Worm (Caenorhabditis elegans): ENCODE results near the gene umps-1.

Gene umps-1

DNA sequence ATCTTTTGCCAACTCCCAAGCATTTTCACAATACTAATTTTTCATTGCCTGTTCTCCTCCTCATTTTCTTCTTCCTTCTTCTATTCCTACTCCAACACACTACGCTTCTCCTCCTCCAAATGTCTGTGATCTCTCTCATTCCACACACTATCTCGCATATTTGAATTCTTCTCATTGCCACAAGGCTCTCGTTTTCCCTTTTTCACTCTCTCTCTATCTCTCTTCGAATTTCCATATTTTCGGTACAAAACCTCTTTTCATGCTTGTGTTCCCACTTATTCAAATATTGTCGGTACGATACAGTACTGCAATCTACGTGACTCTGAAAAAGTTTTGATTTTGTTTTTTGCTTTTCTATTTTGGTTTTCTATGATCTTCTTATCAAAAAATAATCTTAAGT, 23.2 kb upstream of the umps-1 start:
- TF ChIP-seq ztf-23 (GFP tag; IDR thresholded peaks at IDR 0.05) (no peak), klf-2 (GFP tag; conservative IDR thresholded peaks at IDR 0.05) (no peak), med-1 (GFP tag; optimal IDR thresholded peaks at IDR 0.05; ENCODE audit: insufficient read depth) (no peak), flt-1 (GFP tag; IDR thresholded peaks at IDR 0.05) (no peak)

DNA sequence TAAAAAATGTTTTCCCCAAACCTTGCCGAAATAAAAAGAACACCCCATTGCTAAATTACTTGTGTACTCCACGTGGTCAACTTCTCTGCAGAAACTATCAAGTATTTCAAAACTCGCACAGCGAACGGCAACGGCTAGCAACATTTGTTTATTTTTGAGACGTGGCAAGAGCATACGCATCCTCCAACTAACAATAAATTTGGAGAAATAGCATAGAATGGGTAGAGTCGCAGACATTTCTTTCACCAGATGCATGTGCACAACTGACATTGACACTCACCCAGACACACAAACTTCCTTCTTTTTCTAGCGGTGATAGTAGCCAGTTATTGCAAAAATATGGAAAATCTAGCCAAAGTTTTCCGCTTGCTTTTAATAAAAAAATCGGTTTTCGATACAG, 22.2 kb upstream of the umps-1 start:
- TF ChIP-seq cog-1 (tag; optimal IDR thresholded peaks at IDR 0.05) (no peak), ztf-23 (GFP tag; IDR thresholded peaks at IDR 0.05) (no peak), T22C8.4 (GFP tag; IDR thresholded peaks at IDR 0.05) (no peak), ztf-29 (GFP tag; IDR thresholded peaks at IDR 0.05) (no peak), med-1 (GFP tag; optimal IDR thresholded peaks at IDR 0.05; ENCODE audit: insufficient read depth) (no peak), klf-2 (GFP tag; conservative IDR thresholded peaks at IDR 0.05) (no peak), ref-1 (GFP tag; conservative IDR thresholded peaks at IDR 0.05) (no peak), tab-1 (GFP tag; IDR thresholded peaks at IDR 0.05) (no peak), flt-1 (GFP tag; IDR thresholded peaks at IDR 0.05) (no peak)

DNA sequence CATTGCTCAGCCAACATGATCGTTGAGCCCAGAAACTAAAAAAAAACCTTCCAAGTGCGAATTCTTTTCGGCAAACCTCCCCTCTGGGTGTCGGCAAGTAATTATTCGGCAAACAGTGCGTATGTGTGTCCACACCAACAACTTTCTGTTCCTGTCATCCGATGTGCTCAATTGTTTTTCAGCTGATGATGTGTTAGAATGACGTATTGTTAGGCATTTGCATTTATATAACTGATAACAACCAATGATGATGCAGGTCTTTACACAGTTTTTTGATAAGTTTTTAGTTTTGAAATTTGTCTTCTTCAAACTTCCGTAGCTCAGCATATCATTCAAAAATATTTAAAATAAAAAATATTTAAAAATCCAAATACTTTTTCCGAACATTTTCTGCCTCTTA, 21.5 kb upstream of the umps-1 start:
- no peak for TF ChIP-seq tab-1 (GFP tag; IDR thresholded peaks at IDR 0.05)

ce11 chrIII:10376041-10376440, 18.6 kb upstream of the umps-1 start:
- TF ChIP-seq ztf-23 (GFP tag; IDR thresholded peaks at IDR 0.05), result no peak
- TF ChIP-seq med-1 (GFP tag; optimal IDR thresholded peaks at IDR 0.05; ENCODE audit: insufficient read depth), result no peak
- no peak for TF ChIP-seq flt-1 (GFP tag; IDR thresholded peaks at IDR 0.05)
- TF ChIP-seq cog-1 (tag; optimal IDR thresholded peaks at IDR 0.05), result no peak
- no peak for TF ChIP-seq tab-1 (GFP tag; IDR thresholded peaks at IDR 0.05)
- TF ChIP-seq ref-1 (GFP tag; conservative IDR thresholded peaks at IDR 0.05), result no peak
- no peak for TF ChIP-seq ztf-29 (GFP tag; IDR thresholded peaks at IDR 0.05)
- TF ChIP-seq klf-2 (GFP tag; conservative IDR thresholded peaks at IDR 0.05), result no peak
- TF ChIP-seq T22C8.4 (GFP tag; IDR thresholded peaks at IDR 0.05), result no peak

DNA sequence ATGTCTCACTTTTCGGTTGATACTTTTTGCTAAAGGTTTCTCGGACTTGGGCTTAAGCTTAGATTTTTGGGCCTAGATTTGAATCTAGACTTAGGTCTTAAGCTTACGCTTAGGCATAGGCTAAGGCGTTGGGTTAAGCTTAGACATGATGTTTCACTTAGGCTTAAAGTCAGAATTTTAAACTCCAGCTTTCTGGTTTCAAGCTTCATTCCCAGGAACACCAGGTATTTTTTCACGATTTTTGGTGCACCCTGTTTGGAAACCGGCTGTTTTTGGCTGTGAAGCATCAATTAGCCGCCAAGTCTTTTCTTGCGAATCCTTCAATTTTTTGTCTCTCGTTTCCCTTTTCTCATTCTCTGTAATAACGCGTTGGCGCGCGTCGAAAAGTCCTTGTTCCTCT, 16.4 kb upstream of the umps-1 start:
- TF ChIP-seq ztf-29 (GFP tag; IDR thresholded peaks at IDR 0.05) (no peak), T22C8.4 (GFP tag; IDR thresholded peaks at IDR 0.05) (no peak), flt-1 (GFP tag; IDR thresholded peaks at IDR 0.05) (no peak), klf-2 (GFP tag; conservative IDR thresholded peaks at IDR 0.05) (no peak), ztf-23 (GFP tag; IDR thresholded peaks at IDR 0.05) (no peak), med-1 (GFP tag; optimal IDR thresholded peaks at IDR 0.05; ENCODE audit: insufficient read depth) (no peak), ref-1 (GFP tag; conservative IDR thresholded peaks at IDR 0.05) (no peak), cog-1 (tag; optimal IDR thresholded peaks at IDR 0.05) (no peak), tab-1 (GFP tag; IDR thresholded peaks at IDR 0.05) (no peak)

DNA sequence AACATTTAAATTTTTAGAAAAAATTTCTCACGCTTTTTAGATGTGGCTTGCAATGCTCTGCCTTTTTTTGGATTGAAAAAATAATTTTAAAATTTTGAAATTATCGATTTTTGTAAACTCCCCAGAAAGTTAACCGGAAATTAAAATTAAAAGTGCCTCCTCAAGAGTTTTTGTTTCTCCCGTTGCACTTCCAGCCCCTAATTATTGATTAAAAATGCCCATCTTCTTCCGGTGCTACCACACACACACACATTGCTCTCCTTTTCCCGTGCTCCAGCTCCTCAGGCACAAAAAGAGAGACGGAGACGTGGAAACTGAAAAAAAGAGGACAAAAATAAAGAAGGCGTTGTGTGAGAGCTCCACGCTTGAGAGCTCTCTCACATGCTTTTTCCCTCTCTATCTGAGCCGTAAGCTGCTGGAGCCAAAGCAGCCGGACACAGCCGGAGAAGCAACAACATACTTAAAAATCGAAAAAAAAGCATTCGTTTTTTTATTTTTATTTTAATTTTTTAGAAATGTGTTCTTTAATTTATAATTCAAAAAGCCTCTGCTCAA, 10.0 kb upstream of the umps-1 start:
- TF ChIP-seq flt-1 (GFP tag; IDR thresholded peaks at IDR 0.05) (no peak), ztf-29 (GFP tag; IDR thresholded peaks at IDR 0.05) (no peak), T22C8.4 (GFP tag; IDR thresholded peaks at IDR 0.05) (peak; percentile 32; the same call in 1 of the 2 replicates)

DNA sequence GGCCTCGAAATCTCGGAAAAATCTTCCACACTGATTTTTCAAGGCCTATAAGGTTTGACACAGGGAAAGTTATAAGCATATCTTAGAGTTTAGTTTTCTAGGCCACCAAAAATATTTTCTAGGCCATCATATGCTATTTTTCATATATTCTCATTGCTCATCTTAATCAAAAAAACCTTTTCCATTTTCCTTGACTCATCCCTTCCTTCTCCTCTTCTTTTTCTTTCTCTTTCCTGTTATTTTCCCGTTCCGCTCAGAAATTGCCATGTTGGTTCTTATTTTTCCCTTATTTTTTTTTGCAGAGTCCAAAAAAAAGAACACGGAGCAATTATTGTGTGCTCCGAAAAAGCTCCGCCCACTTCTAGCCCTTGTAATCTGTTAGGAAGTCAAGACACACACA, 7.2 kb upstream of the umps-1 start, which contains the start of gene tbc-8:
tbc-8 (plus strand) TSS at position 301 of the 400 bp plus-strand sequence.
- TF ChIP-seq T22C8.4 (GFP tag; IDR thresholded peaks at IDR 0.05), result no peak
- no peak for TF ChIP-seq cog-1 (tag; optimal IDR thresholded peaks at IDR 0.05)
- TF ChIP-seq tab-1 (GFP tag; IDR thresholded peaks at IDR 0.05), result no peak
- TF ChIP-seq ref-1 (GFP tag; conservative IDR thresholded peaks at IDR 0.05), result no peak
- TF ChIP-seq ztf-29 (GFP tag; IDR thresholded peaks at IDR 0.05), result no peak
- no peak for TF ChIP-seq ztf-23 (GFP tag; IDR thresholded peaks at IDR 0.05)
- no peak for TF ChIP-seq flt-1 (GFP tag; IDR thresholded peaks at IDR 0.05)
- TF ChIP-seq klf-2 (GFP tag; conservative IDR thresholded peaks at IDR 0.05), result no peak
- TF ChIP-seq med-1 (GFP tag; optimal IDR thresholded peaks at IDR 0.05; ENCODE audit: insufficient read depth), result no peak

DNA sequence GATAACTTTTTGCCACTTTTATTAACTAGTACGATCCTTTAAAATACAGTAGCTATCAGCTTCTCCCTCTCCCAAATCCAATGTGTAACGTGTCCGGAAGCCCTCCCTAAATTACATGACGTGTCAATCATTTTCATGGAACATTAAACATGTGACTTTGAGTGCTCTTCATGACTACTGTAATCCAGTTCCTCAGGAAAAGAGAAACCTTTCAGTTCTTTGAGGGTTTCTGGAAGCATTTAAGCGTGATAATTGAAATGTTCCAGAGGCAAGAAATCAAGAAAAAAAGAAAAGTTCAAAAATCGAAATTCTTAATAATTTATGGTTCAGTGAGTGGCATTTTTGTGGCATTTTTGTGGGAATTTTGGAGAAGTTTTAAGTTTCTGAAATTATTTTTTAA, 5.5 kb upstream of the umps-1 start:
- TF ChIP-seq med-1 (GFP tag; optimal IDR thresholded peaks at IDR 0.05; ENCODE audit: insufficient read depth) (no peak), T22C8.4 (GFP tag; IDR thresholded peaks at IDR 0.05) (no peak), flt-1 (GFP tag; IDR thresholded peaks at IDR 0.05) (no peak)

DNA sequence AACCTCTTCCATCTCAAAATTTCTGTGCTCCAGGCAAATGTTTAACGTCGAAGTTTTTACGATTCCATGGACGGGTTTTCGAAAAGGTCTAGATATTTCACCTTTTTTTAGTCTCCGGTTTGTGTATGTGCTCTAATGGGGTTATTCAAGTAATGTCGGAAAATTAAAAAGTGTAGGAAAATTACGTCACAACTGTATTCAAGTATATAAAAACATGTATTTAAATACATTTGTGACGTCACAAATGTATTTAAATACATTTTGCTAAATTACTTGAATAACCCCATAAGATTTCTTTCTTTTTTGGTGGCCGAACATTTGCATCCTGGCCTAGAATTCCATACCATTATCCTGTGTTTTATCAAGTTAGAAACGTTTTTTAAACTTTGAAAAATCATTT, 4.0 kb upstream of the umps-1 start:
- no peak for TF ChIP-seq ztf-23 (GFP tag; IDR thresholded peaks at IDR 0.05)
- no peak for TF ChIP-seq med-1 (GFP tag; optimal IDR thresholded peaks at IDR 0.05; ENCODE audit: insufficient read depth)
- no peak for TF ChIP-seq T22C8.4 (GFP tag; IDR thresholded peaks at IDR 0.05)
- TF ChIP-seq ref-1 (GFP tag; conservative IDR thresholded peaks at IDR 0.05), result no peak
- no peak for TF ChIP-seq klf-2 (GFP tag; conservative IDR thresholded peaks at IDR 0.05)
- no peak for TF ChIP-seq ztf-29 (GFP tag; IDR thresholded peaks at IDR 0.05)
- TF ChIP-seq flt-1 (GFP tag; IDR thresholded peaks at IDR 0.05), result no peak
- TF ChIP-seq cog-1 (tag; optimal IDR thresholded peaks at IDR 0.05), result no peak

ce11 chrIII:10359916-10360315, 2.5 kb upstream of the umps-1 start:
- TF ChIP-seq ztf-29 (GFP tag; IDR thresholded peaks at IDR 0.05) (no peak), T22C8.4 (GFP tag; IDR thresholded peaks at IDR 0.05) (no peak), med-1 (GFP tag; optimal IDR thresholded peaks at IDR 0.05; ENCODE audit: insufficient read depth) (no peak), cog-1 (tag; optimal IDR thresholded peaks at IDR 0.05) (no peak), klf-2 (GFP tag; conservative IDR thresholded peaks at IDR 0.05) (no peak), ztf-23 (GFP tag; IDR thresholded peaks at IDR 0.05) (no peak), flt-1 (GFP tag; IDR thresholded peaks at IDR 0.05) (no peak), ref-1 (GFP tag; conservative IDR thresholded peaks at IDR 0.05) (no peak), tab-1 (GFP tag; IDR thresholded peaks at IDR 0.05) (no peak)

DNA sequence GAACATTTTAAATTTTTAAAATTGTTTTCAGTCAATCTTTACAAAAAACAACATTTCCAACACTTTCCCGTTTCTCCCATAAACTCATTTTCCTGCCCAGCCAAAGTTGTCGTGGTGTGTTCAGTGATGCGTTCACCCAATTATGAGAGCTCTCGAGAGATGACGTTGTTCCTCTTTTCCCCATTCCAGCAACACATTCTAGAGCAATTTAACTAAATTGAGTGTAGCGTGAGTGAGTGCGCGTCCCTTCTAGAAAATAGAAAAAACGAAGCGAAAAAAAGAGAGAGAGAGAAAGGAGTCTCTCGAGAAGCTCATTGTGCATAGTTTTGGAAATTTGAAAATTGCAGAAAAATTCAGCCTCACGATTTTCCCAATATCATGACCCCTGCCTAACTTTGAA, 1.3 kb upstream of the umps-1 start:
- TF ChIP-seq flt-1 (GFP tag; IDR thresholded peaks at IDR 0.05) (no peak), klf-2 (GFP tag; conservative IDR thresholded peaks at IDR 0.05) (no peak), T22C8.4 (GFP tag; IDR thresholded peaks at IDR 0.05) (no peak), ztf-23 (GFP tag; IDR thresholded peaks at IDR 0.05) (no peak), ztf-29 (GFP tag; IDR thresholded peaks at IDR 0.05) (no peak), med-1 (GFP tag; optimal IDR thresholded peaks at IDR 0.05; ENCODE audit: insufficient read depth) (no peak), ref-1 (GFP tag; conservative IDR thresholded peaks at IDR 0.05) (no peak)

Data from whole organism, midembryonic.